Fruit fly (Drosophila melanogaster) whole organism, embryonic: ENCODE data around the gene Ube4B.

Source experiments
- Asciz ChIP-seq: fragments of 200-800 bp; sonication (Bioruptor generic); optimal IDR thresholded peaks from 2 replicates; lab custom pipeline; 2017; ENCODE audit warnings: missing biosample characterization, mild to moderate bottlenecking, missing genetic modification characterization, missing genetic modification reagents
- B-H2 ChIP-seq: fragments of 200-800 bp; sonication (Bioruptor generic); optimal IDR thresholded peaks from 2 replicates; lab custom pipeline; 2018; ENCODE audit warnings: missing biosample characterization, mild to moderate bottlenecking, missing genetic modification characterization
- CG12071 ChIP-seq: fragments of 200-800 bp; sonication (Bioruptor generic); optimal IDR thresholded peaks from 3 replicates; lab custom pipeline; 2018; ENCODE audit warnings: missing biosample characterization, mild to moderate bottlenecking, missing genetic modification characterization
- CG12155 ChIP-seq: fragments of 200-800 bp; sonication (Bioruptor generic); optimal IDR thresholded peaks from 3 replicates; lab custom pipeline; 2016; ENCODE audit warnings: missing biosample characterization, missing genetic modification characterization
- CG12744 ChIP-seq: fragments of 200-800 bp; sonication (Bioruptor generic); optimal IDR thresholded peaks from 2 replicates; lab custom pipeline; 2016; ENCODE audit warnings: missing biosample characterization, missing genetic modification characterization
- CG15073 ChIP-seq: fragments of 200-800 bp; sonication (Bioruptor generic); optimal IDR thresholded peaks from 2 replicates; lab custom pipeline; 2016; ENCODE audit warnings: missing biosample characterization, missing genetic modification characterization
- CG1602 ChIP-seq: fragments of 200-800 bp; sonication (Bioruptor generic); optimal IDR thresholded peaks from 3 replicates; lab custom pipeline; 2016; ENCODE audit warnings: missing biosample characterization, missing genetic modification characterization
- CG16815 ChIP-seq: fragments of 200-800 bp; sonication (Bioruptor generic); optimal IDR thresholded peaks from 3 replicates; lab custom pipeline; 2017; ENCODE audit warnings: missing biosample characterization, mild to moderate bottlenecking, missing genetic modification characterization
- CG17612 ChIP-seq: fragments of 200-800 bp; sonication (Bioruptor generic); IDR thresholded peaks from 2 replicates; pipeline ENCODE4 v1.3.6; 2022; ENCODE audit warnings: missing biosample characterization, missing genetic modification characterization
- CG18011 ChIP-seq: fragments of 200-800 bp; sonication (Bioruptor generic); optimal IDR thresholded peaks from 2 replicates; lab custom pipeline; 2017; ENCODE audit warnings: missing biosample characterization, missing genetic modification characterization, mild to moderate bottlenecking, moderate library complexity, missing genotype
- CG18599 ChIP-seq: fragments of 200-800 bp; sonication (Bioruptor generic); optimal IDR thresholded peaks from 3 replicates; lab custom pipeline; 2017; ENCODE audit warnings: missing biosample characterization, missing genetic modification characterization, mild to moderate bottlenecking, moderate library complexity, missing genetic modification reagents
- CG2120 ChIP-seq: fragments of 200-800 bp; sonication (Bioruptor generic); optimal IDR thresholded peaks from 3 replicates; lab custom pipeline; 2016; ENCODE audit warnings: missing biosample characterization, missing genetic modification characterization
- CG33213 ChIP-seq: fragments of 200-800 bp; sonication (Bioruptor generic); optimal IDR thresholded peaks from 3 replicates; lab custom pipeline; 2016; ENCODE audit warnings: missing biosample characterization, missing genetic modification characterization
- CG4820 ChIP-seq: fragments of 200-800 bp; sonication (Bioruptor generic); optimal IDR thresholded peaks from 3 replicates; lab custom pipeline; 2016; ENCODE audit warnings: missing biosample characterization, missing genetic modification characterization
- CG6254 ChIP-seq: fragments of 200-800 bp; sonication (Bioruptor generic); optimal IDR thresholded peaks from 3 replicates; lab custom pipeline; 2017; ENCODE audit warnings: mild to moderate bottlenecking, missing biosample characterization, missing genetic modification reagents, missing genetic modification characterization
- CG6654 ChIP-seq: fragments of 200-800 bp; sonication (Bioruptor generic); optimal IDR thresholded peaks from 2 replicates; lab custom pipeline; 2017; ENCODE audit warnings: missing biosample characterization, mild to moderate bottlenecking, missing genetic modification characterization
- CG7963 ChIP-seq: fragments of 200-800 bp; sonication (Bioruptor generic); IDR thresholded peaks from 3 replicates; pipeline ENCODE4 v1.3.6; 2022; ENCODE audit warnings: missing biosample characterization, missing genetic modification characterization; ENCODE audit not compliant: partially characterized antibody
- CG9215 ChIP-seq: fragments of 200-800 bp; sonication (Bioruptor generic); IDR thresholded peaks from 2 replicates; pipeline ENCODE4 v1.3.6; 2022; ENCODE audit warnings: missing biosample characterization, missing genetic modification characterization
- CG9797 ChIP-seq: fragments of 200-800 bp; sonication (Bioruptor generic); optimal IDR thresholded peaks from 3 replicates; lab custom pipeline; 2018; ENCODE audit warnings: missing biosample characterization, mild to moderate bottlenecking, missing genetic modification characterization
- Dll ChIP-seq: fragments of 200-800 bp; sonication (Bioruptor generic); IDR thresholded peaks from 4 replicates; pipeline ENCODE4 v1.3.6; 2022; ENCODE audit warnings: missing biosample characterization, missing genetic modification characterization; ENCODE audit not compliant: partially characterized antibody
- E2f2 ChIP-seq: fragments of 200-800 bp; sonication (Bioruptor generic); IDR thresholded peaks from 2 replicates; pipeline ENCODE4 v1.3.6; 2022; ENCODE audit warnings: missing biosample characterization, missing genetic modification characterization
- ERR ChIP-seq: fragments of 200-800 bp; sonication (Bioruptor generic); optimal IDR thresholded peaks from 2 replicates; lab custom pipeline; 2016; ENCODE audit warnings: missing biosample characterization, missing genetic modification characterization
- GATAe ChIP-seq: fragments of 200-800 bp; sonication (Bioruptor generic); conservative IDR thresholded peaks from 2 replicates; pipeline ENCODE4 v1.3.6; 2022; ENCODE audit warnings: missing biosample characterization, missing genetic modification characterization
- HHEX ChIP-seq: fragments of 200-800 bp; sonication (Bioruptor generic); optimal IDR thresholded peaks from 3 replicates; lab custom pipeline; 2017; ENCODE audit warnings: missing biosample characterization, mild to moderate bottlenecking, missing genetic modification characterization, missing genetic modification reagents
- HLH54F ChIP-seq: fragments of 200-800 bp; sonication (Bioruptor generic); optimal IDR thresholded peaks from 3 replicates; lab custom pipeline; 2016; ENCODE audit warnings: missing biosample characterization, missing genetic modification characterization
- HLHmδ ChIP-seq: fragments of 200-800 bp; sonication (Bioruptor generic); optimal IDR thresholded peaks from 2 replicates; lab custom pipeline; 2018; ENCODE audit warnings: missing biosample characterization, mild to moderate bottlenecking, missing genetic modification characterization, moderate library complexity
- HmgD ChIP-seq: fragments of 200-800 bp; sonication (Bioruptor generic); optimal IDR thresholded peaks from 3 replicates; lab custom pipeline; 2016; ENCODE audit warnings: missing biosample characterization, missing genetic modification characterization
- Hsf ChIP-seq: fragments of 200-800 bp; sonication (Bioruptor generic); optimal IDR thresholded peaks from 3 replicates; lab custom pipeline; 2016; ENCODE audit warnings: missing biosample characterization, missing genetic modification characterization
- NFAT ChIP-seq: fragments of 200-800 bp; sonication (Bioruptor generic); IDR thresholded peaks from 2 replicates; pipeline ENCODE4 v1.3.6; 2022; ENCODE audit warnings: missing biosample characterization, missing genetic modification characterization
- Optix ChIP-seq: fragments of 200-800 bp; sonication (Bioruptor generic); IDR thresholded peaks from 3 replicates; pipeline ENCODE4 v1.3.6; 2022; ENCODE audit warnings: missing biosample characterization, missing genetic modification characterization
- Rfx ChIP-seq: fragments of 200-800 bp; sonication (Bioruptor generic); IDR thresholded peaks from 2 replicates; pipeline ENCODE4 v1.3.6; 2022; ENCODE audit warnings: missing biosample characterization, missing genetic modification characterization
- Sin3A ChIP-seq: fragments of >200 bp; optimal IDR thresholded peaks from 2 replicates; lab custom pipeline; 2018
- Sox102F ChIP-seq: fragments of 200-800 bp; sonication (Bioruptor generic); optimal IDR thresholded peaks from 2 replicates; lab custom pipeline; 2018; ENCODE audit warnings: missing biosample characterization, mild to moderate bottlenecking, missing genetic modification characterization, moderate library complexity
- TFAM ChIP-seq: fragments of 200-800 bp; sonication (Bioruptor generic); optimal IDR thresholded peaks from 2 replicates; lab custom pipeline; 2017; ENCODE audit warnings: missing biosample characterization, missing genetic modification characterization, inconsistent platforms
- ash1 ChIP-seq: fragments of 200-800 bp; sonication (Bioruptor generic); optimal IDR thresholded peaks from 2 replicates; lab custom pipeline; 2018; ENCODE audit warnings: missing biosample characterization, mild to moderate bottlenecking, missing genetic modification characterization
- crc ChIP-seq: fragments of 200-800 bp; sonication (Bioruptor generic); optimal IDR thresholded peaks from 2 replicates; lab custom pipeline; 2016; ENCODE audit warnings: missing biosample characterization, missing genetic modification characterization
- da ChIP-seq: fragments of 200-800 bp; sonication (Bioruptor generic); optimal IDR thresholded peaks from 2 replicates; lab custom pipeline; 2016; ENCODE audit warnings: missing biosample characterization, missing genetic modification characterization
- dm ChIP-seq: fragments of 200-800 bp; sonication (Bioruptor generic); optimal IDR thresholded peaks from 3 replicates; lab custom pipeline; 2016; ENCODE audit warnings: missing biosample characterization, missing genetic modification characterization
- gce ChIP-seq: fragments of 200-800 bp; sonication (Bioruptor generic); IDR thresholded peaks from 3 replicates; pipeline ENCODE4 v1.3.6; 2022; ENCODE audit warnings: missing biosample characterization, missing genetic modification characterization
- gt ChIP-seq: fragments of 200-800 bp; sonication (Bioruptor generic); IDR thresholded peaks from 2 replicates; pipeline ENCODE4 v1.3.6; 2022; ENCODE audit warnings: missing biosample characterization, missing genetic modification characterization
- lab ChIP-seq: fragments of 200-800 bp; sonication (Bioruptor generic); optimal IDR thresholded peaks from 3 replicates; lab custom pipeline; 2017; ENCODE audit warnings: missing biosample characterization, missing genetic modification characterization, mild to moderate bottlenecking, moderate library complexity, missing genetic modification reagents
- lov ChIP-seq, 2 experiments: fragments of 200-800 bp in 1 of 2; fragments of >200 bp in 1 of 2; sonication (Bioruptor generic) in 1 of 2; IDR thresholded peaks in 1 of 2; optimal IDR thresholded peaks in 1 of 2; 2 replicates in 1 of 2; 3 replicates in 1 of 2; pipeline versions ENCODE4 v1.3.6 to Lab custom; 2017 to 2022; ENCODE audit warnings: missing biosample characterization in 1 of 2, missing genetic modification characterization in 1 of 2
- nerfin-1 ChIP-seq: fragments of 200-800 bp; sonication (Bioruptor generic); optimal IDR thresholded peaks from 3 replicates; lab custom pipeline; 2019; ENCODE audit warnings: missing biosample characterization, mild to moderate bottlenecking, missing genetic modification characterization, moderate library complexity
- onecut ChIP-seq: fragments of 200-800 bp; sonication (Bioruptor generic); IDR thresholded peaks from 2 replicates; pipeline ENCODE4 v1.3.6; 2022; ENCODE audit warnings: missing biosample characterization, missing genetic modification characterization
- peb ChIP-seq: fragments of 200-800 bp; sonication (Bioruptor generic); IDR thresholded peaks from 2 replicates; pipeline ENCODE4 v1.3.6; 2022; ENCODE audit warnings: missing biosample characterization, missing genetic modification characterization
- ranshi ChIP-seq: fragments of 200-800 bp; sonication (Bioruptor generic); IDR thresholded peaks from 2 replicates; pipeline ENCODE4 v1.3.6; 2022; ENCODE audit warnings: missing biosample characterization, missing genetic modification characterization
- sisA ChIP-seq: fragments of 200-800 bp; sonication (Bioruptor generic); IDR thresholded peaks from 2 replicates; pipeline ENCODE4 v1.3.6; 2022; ENCODE audit warnings: missing biosample characterization, missing genetic modification characterization
- toy ChIP-seq: fragments of 200-800 bp; sonication (Bioruptor generic); IDR thresholded peaks from 2 replicates; pipeline ENCODE4 v1.3.6; 2022; ENCODE audit warnings: missing biosample characterization, missing genetic modification characterization
- unpg ChIP-seq: fragments of 200-800 bp; sonication (Bioruptor generic); optimal IDR thresholded peaks from 3 replicates; lab custom pipeline; 2018; ENCODE audit warnings: missing biosample characterization, mild to moderate bottlenecking, missing genetic modification characterization, moderate library complexity
- usp ChIP-seq: fragments of >200 bp; optimal IDR thresholded peaks from 2 replicates; lab custom pipeline; 2017; ENCODE audit warnings: missing biosample characterization, missing genetic modification characterization
- zf30C ChIP-seq: fragments of 200-800 bp; sonication (Bioruptor generic); optimal IDR thresholded peaks from 3 replicates; lab custom pipeline; 2018; ENCODE audit warnings: missing biosample characterization, mild to moderate bottlenecking, missing genetic modification characterization

The Ube4B gene

DNA sequence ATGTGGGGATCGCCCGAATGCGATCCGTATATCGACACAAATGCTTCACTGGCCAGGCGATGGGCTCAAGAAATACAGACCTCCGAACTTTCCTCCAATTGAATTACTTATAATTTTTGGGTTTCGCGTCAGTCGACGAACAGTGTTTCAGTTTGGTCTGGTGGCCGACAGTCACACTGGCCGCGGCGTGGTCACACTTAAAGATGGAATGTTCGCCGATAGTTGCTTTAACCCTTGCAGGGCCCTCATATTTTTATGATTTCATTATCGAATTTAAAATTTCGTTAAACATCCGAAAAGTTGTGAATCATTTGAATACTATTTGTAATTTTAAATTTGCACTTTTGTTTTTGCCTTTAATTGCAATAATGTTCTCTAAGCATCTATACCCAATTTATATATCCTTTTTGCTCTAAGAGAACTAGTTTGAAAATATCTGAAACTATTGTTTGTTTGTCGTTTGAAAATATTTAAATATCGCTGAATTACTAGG lies at the start of gene Ube4B (continued):
- TF ChIP-seq NFAT (GFP tag; lab: Robert Waterston, UW), result peak; percentile 86
- TF ChIP-seq Asciz, result no peak
- TF ChIP-seq Optix, result 0 out of 3 replicates have a peak, but pooled peaks have one; percentile 6
- peak; percentile 78 for TF ChIP-seq CG7963
- no peak for TF ChIP-seq toy (GFP tag; lab: Robert Waterston, UW)
- TF ChIP-seq crc (GFP tag; lab: Kevin White, UChicago), result peak; percentile 45
- TF ChIP-seq CG15073 (GFP tag; lab: Kevin White, UChicago), result no peak
- no peak for TF ChIP-seq HLHmδ (GFP tag; lab: Kevin White, UChicago)
- TF ChIP-seq Dll (GFP tag; lab: Robert Waterston, UW), result peak; percentile 84
- TF ChIP-seq CG12744 (GFP tag; lab: Kevin White, UChicago), result no peak
- TF ChIP-seq Rfx (GFP tag; lab: Robert Waterston, UW), result peak; percentile 91
- peak; percentile 73 for TF ChIP-seq ranshi (GFP tag; lab: Robert Waterston, UW)
- TF ChIP-seq Hsf (GFP tag; lab: Kevin White, UChicago), result peak; percentile 79
- TF ChIP-seq lab (GFP tag; lab: Kevin White, UChicago), result no peak
- peak; percentile 55 for TF ChIP-seq ERR (GFP tag; lab: Kevin White, UChicago)
- TF ChIP-seq onecut, result peak; percentile 56
- TF ChIP-seq CG18011 (GFP tag; lab: Kevin White, UChicago), result peak; percentile 20
- TF ChIP-seq unpg (GFP tag; lab: Kevin White, UChicago), result no peak
- TF ChIP-seq CG6654 (GFP tag; lab: Kevin White, UChicago), result no peak
- TF ChIP-seq da (GFP tag; lab: Kevin White, UChicago), result peak; percentile 40
- no peak for TF ChIP-seq nerfin-1 (tag; lab: Kevin White, UChicago)
- TF ChIP-seq CG18599 (GFP tag; lab: Kevin White, UChicago), result no peak
- TF ChIP-seq Sin3A, result peak; percentile 62
- no peak for TF ChIP-seq CG33213 (GFP tag; lab: Kevin White, UChicago)
- no peak for TF ChIP-seq gce (GFP tag; lab: Robert Waterston, UW)
- TF ChIP-seq B-H2 (GFP tag; lab: Kevin White, UChicago), result no peak
- 0 out of 2 replicates have a peak, but pooled peaks have one; percentile 7 for TF ChIP-seq peb
- no peak for TF ChIP-seq CG16815 (GFP tag; lab: Kevin White, UChicago)
- no peak for TF ChIP-seq gt (GFP tag; lab: Robert Waterston, UW)
- TF ChIP-seq sisA (GFP tag; lab: Robert Waterston, UW), result peak; percentile 57; the same call in 1 of the 2 replicates
- TF ChIP-seq HHEX (GFP tag; lab: Kevin White, UChicago), result no peak
- TF ChIP-seq GATAe (GFP tag; lab: Robert Waterston, UW), result no peak
- TF ChIP-seq ash1, result no peak
- TF ChIP-seq CG9215, result peak; percentile 61
- no peak for TF ChIP-seq Sox102F (GFP tag; lab: Kevin White, UChicago)
- TF ChIP-seq E2f2 (GFP tag; lab: Robert Waterston, UW), result peak; percentile 75
- TF ChIP-seq CG4820 (GFP tag; lab: Kevin White, UChicago), result peak; percentile 43
- TF ChIP-seq CG6254 (GFP tag; lab: Kevin White, UChicago), result no peak
- peak; percentile 71 for TF ChIP-seq CG12155 (GFP tag; lab: Kevin White, UChicago)
- TF ChIP-seq lov (optimal IDR thresholded peaks at IDR 0.05; lab: Kevin White, UChicago), result no peak
- peak; percentile 55; the same call in 1 of the 3 replicates for TF ChIP-seq lov (GFP tag; IDR thresholded peaks at IDR 0.05; lab: Robert Waterston, UW)
- TF ChIP-seq CG2120 (GFP tag; lab: Kevin White, UChicago), result peak; percentile 91
- peak; percentile 75 for TF ChIP-seq HmgD
- peak; percentile 95 for TF ChIP-seq CG9797 (GFP tag; lab: Kevin White, UChicago)
- no peak for TF ChIP-seq usp
- TF ChIP-seq zf30C, result no peak
- peak; percentile 47 for TF ChIP-seq CG1602
- TF ChIP-seq dm (GFP tag; lab: Kevin White, UChicago), result peak; percentile 59
- TF ChIP-seq HLH54F (GFP tag; lab: Kevin White, UChicago), result peak; percentile 76
- no peak for TF ChIP-seq TFAM
- TF ChIP-seq CG12071 (GFP tag; lab: Kevin White, UChicago), result no peak
- no peak for TF ChIP-seq CG17612
